Fruit fly (Drosophila melanogaster) whole organism, embryonic: ENCODE data around the gene CG13097.

Source experiments
- Adf1 ChIP-seq: fragments of 200-800 bp; sonication (Bioruptor generic); IDR thresholded peaks from 2 replicates; pipeline ENCODE4 v1.3.6; 2022; ENCODE audit warnings: missing biosample characterization, missing genetic modification characterization
- Blimp-1 ChIP-seq: fragments of 200-800 bp; sonication (Bioruptor generic); optimal IDR thresholded peaks from 3 replicates; lab custom pipeline; 2018; ENCODE audit warnings: missing biosample characterization, missing genetic modification characterization, mild to moderate bottlenecking, moderate library complexity, missing genetic modification reagents
- Bteb2 ChIP-seq: fragments of 200-800 bp; sonication (Bioruptor generic); optimal IDR thresholded peaks from 2 replicates; lab custom pipeline; 2016; ENCODE audit warnings: missing biosample characterization, missing genetic modification characterization
- CG10147 ChIP-seq: fragments of 200-800 bp; sonication (Bioruptor generic); optimal IDR thresholded peaks from 2 replicates; lab custom pipeline; 2019; ENCODE audit warnings: missing biosample characterization, mild to moderate bottlenecking, missing genetic modification characterization, moderate library complexity
- CG1024 ChIP-seq: fragments of 200-800 bp; sonication (Bioruptor generic); IDR thresholded peaks from 2 replicates; pipeline ENCODE4 v1.3.6; 2022; ENCODE audit warnings: missing biosample characterization, missing genetic modification characterization
- CG12769 ChIP-seq: fragments of 200-800 bp; sonication (Bioruptor generic); optimal IDR thresholded peaks from 2 replicates; lab custom pipeline; 2019; ENCODE audit warnings: missing biosample characterization, mild to moderate bottlenecking, missing genetic modification characterization, moderate library complexity
- CG13123 ChIP-seq: fragments of 200-800 bp; sonication (Bioruptor generic); optimal IDR thresholded peaks from 2 replicates; lab custom pipeline; 2016; ENCODE audit warnings: missing biosample characterization, missing genetic modification characterization
- CG14667 ChIP-seq: fragments of 200-800 bp; sonication (Bioruptor generic); IDR thresholded peaks from 2 replicates; pipeline ENCODE4 v1.3.6; 2022; ENCODE audit warnings: missing biosample characterization, missing genetic modification characterization
- CG15073 ChIP-seq: fragments of 200-800 bp; sonication (Bioruptor generic); optimal IDR thresholded peaks from 2 replicates; lab custom pipeline; 2016; ENCODE audit warnings: missing biosample characterization, missing genetic modification characterization
- CG15479 ChIP-seq: fragments of 200-800 bp; sonication (Bioruptor generic); optimal IDR thresholded peaks from 3 replicates; lab custom pipeline; 2019; ENCODE audit warnings: missing biosample characterization, mild to moderate bottlenecking, missing genetic modification characterization, moderate library complexity
- CG1792 ChIP-seq: fragments of 200-800 bp; sonication (Bioruptor generic); optimal IDR thresholded peaks from 2 replicates; lab custom pipeline; 2016; ENCODE audit warnings: missing biosample characterization, missing genetic modification characterization
- CG18599 ChIP-seq: fragments of 200-800 bp; sonication (Bioruptor generic); optimal IDR thresholded peaks from 3 replicates; lab custom pipeline; 2017; ENCODE audit warnings: missing biosample characterization, missing genetic modification characterization, mild to moderate bottlenecking, moderate library complexity, missing genetic modification reagents
- CG2875 ChIP-seq: fragments of 200-800 bp; sonication (Bioruptor generic); optimal IDR thresholded peaks from 2 replicates; lab custom pipeline; 2017; ENCODE audit warnings: missing biosample characterization, mild to moderate bottlenecking, missing genetic modification characterization, missing genetic modification reagents
- CG31224 ChIP-seq: fragments of 200-800 bp; sonication (Bioruptor generic); IDR thresholded peaks from 2 replicates; pipeline ENCODE4 v1.3.6; 2022; ENCODE audit warnings: missing biosample characterization, missing genetic modification characterization
- CG3163 ChIP-seq: fragments of 200-800 bp; sonication (Bioruptor generic); optimal IDR thresholded peaks from 3 replicates; lab custom pipeline; 2016; ENCODE audit warnings: missing biosample characterization, missing genetic modification characterization
- CG32767 ChIP-seq: fragments of 200-800 bp; sonication (Bioruptor generic); IDR thresholded peaks from 2 replicates; pipeline ENCODE4 v1.3.6; 2022; ENCODE audit warnings: missing biosample characterization, missing genetic modification characterization
- CG3281 ChIP-seq: fragments of 200-800 bp; sonication (Bioruptor generic); optimal IDR thresholded peaks from 3 replicates; lab custom pipeline; 2017; ENCODE audit warnings: missing biosample characterization, mild to moderate bottlenecking, missing genetic modification characterization
- CG33213 ChIP-seq: fragments of 200-800 bp; sonication (Bioruptor generic); optimal IDR thresholded peaks from 3 replicates; lab custom pipeline; 2016; ENCODE audit warnings: missing biosample characterization, missing genetic modification characterization
- CG8765 ChIP-seq: fragments of 200-800 bp; sonication (Bioruptor generic); IDR thresholded peaks from 2 replicates; pipeline ENCODE4 v1.3.6; 2022; ENCODE audit warnings: missing biosample characterization, missing genetic modification characterization
- Dll ChIP-seq: fragments of 200-800 bp; sonication (Bioruptor generic); IDR thresholded peaks from 4 replicates; pipeline ENCODE4 v1.3.6; 2022; ENCODE audit warnings: missing biosample characterization, missing genetic modification characterization; ENCODE audit not compliant: partially characterized antibody
- ERR ChIP-seq: fragments of 200-800 bp; sonication (Bioruptor generic); optimal IDR thresholded peaks from 2 replicates; lab custom pipeline; 2016; ENCODE audit warnings: missing biosample characterization, missing genetic modification characterization
- HLH4C ChIP-seq: fragments of 200-800 bp; sonication (Bioruptor generic); IDR thresholded peaks from 3 replicates; pipeline ENCODE4 v1.3.6; 2022; ENCODE audit warnings: missing biosample characterization, missing genetic modification characterization; ENCODE audit not compliant: partially characterized antibody
- MBD-R2 ChIP-seq: fragments of 200-800 bp; sonication (Bioruptor generic); IDR thresholded peaks from 2 replicates; pipeline ENCODE4 v1.3.6; 2022; ENCODE audit warnings: missing biosample characterization, missing genetic modification characterization
- Neu2 ChIP-seq: fragments of 200-800 bp; sonication (Bioruptor generic); optimal IDR thresholded peaks from 3 replicates; lab custom pipeline; 2016; ENCODE audit warnings: missing biosample characterization, missing genetic modification characterization, borderline replicate concordance
- Rfx ChIP-seq: fragments of 200-800 bp; sonication (Bioruptor generic); IDR thresholded peaks from 2 replicates; pipeline ENCODE4 v1.3.6; 2022; ENCODE audit warnings: missing biosample characterization, missing genetic modification characterization
- Side ChIP-seq: fragments of 200-800 bp; sonication (Bioruptor generic); optimal IDR thresholded peaks from 2 replicates; lab custom pipeline; 2016; ENCODE audit warnings: missing biosample characterization, missing genetic modification characterization
- Sry-β ChIP-seq: fragments of 200-800 bp; sonication (Bioruptor generic); optimal IDR thresholded peaks from 2 replicates; lab custom pipeline; 2018; ENCODE audit warnings: missing biosample characterization, mild to moderate bottlenecking, missing genetic modification characterization, moderate library complexity
- Stat92E ChIP-seq, 3 experiments: fragments of >200 bp in 2 of 3; fragments of 200-800 bp in 1 of 3; sonication (Bioruptor generic) in 1 of 3; optimal IDR thresholded peaks; 2 replicates each; lab custom pipeline; 2017 to 2019; ENCODE audit warnings: missing biosample characterization in 3 of 3, missing genetic modification characterization in 3 of 3, mild to moderate bottlenecking in 1 of 3, moderate library complexity in 1 of 3
- Usf ChIP-seq: fragments of 200-800 bp; sonication (Bioruptor generic); optimal IDR thresholded peaks from 2 replicates; lab custom pipeline; 2017; ENCODE audit warnings: missing genotype, missing biosample characterization, missing genetic modification characterization
- bbx ChIP-seq: fragments of 200-800 bp; sonication (Bioruptor generic); IDR thresholded peaks from 2 replicates; pipeline ENCODE4 v1.3.6; 2022; ENCODE audit warnings: missing biosample characterization, missing genetic modification characterization; ENCODE audit not compliant: partially characterized antibody
- chm ChIP-seq: fragments of 200-800 bp; sonication (Bioruptor generic); IDR thresholded peaks from 2 replicates; pipeline ENCODE4 v1.3.6; 2022; ENCODE audit warnings: missing biosample characterization, missing genetic modification characterization
- crc ChIP-seq: fragments of 200-800 bp; sonication (Bioruptor generic); optimal IDR thresholded peaks from 2 replicates; lab custom pipeline; 2016; ENCODE audit warnings: missing biosample characterization, missing genetic modification characterization
- cwo ChIP-seq: fragments of 200-800 bp; sonication (Bioruptor generic); optimal IDR thresholded peaks from 3 replicates; lab custom pipeline; 2017; ENCODE audit warnings: missing biosample characterization, missing genetic modification characterization, mild to moderate bottlenecking, moderate library complexity, missing genetic modification reagents
- da ChIP-seq: fragments of 200-800 bp; sonication (Bioruptor generic); optimal IDR thresholded peaks from 2 replicates; lab custom pipeline; 2016; ENCODE audit warnings: missing biosample characterization, missing genetic modification characterization
- esg ChIP-seq: fragments of 200-800 bp; sonication (Bioruptor generic); conservative IDR thresholded peaks from 2 replicates; pipeline ENCODE4 v1.3.6; 2022; ENCODE audit warnings: missing biosample characterization, missing genetic modification characterization
- fd64A ChIP-seq: fragments of 200-800 bp; sonication (Bioruptor generic); optimal IDR thresholded peaks from 3 replicates; lab custom pipeline; 2018; ENCODE audit warnings: missing biosample characterization, mild to moderate bottlenecking, missing genetic modification characterization
- fd96Cb ChIP-seq: fragments of 200-800 bp; sonication (Bioruptor generic); optimal IDR thresholded peaks from 2 replicates; lab custom pipeline; 2018; ENCODE audit warnings: missing biosample characterization, mild to moderate bottlenecking, missing genetic modification characterization, moderate library complexity
- gt ChIP-seq: fragments of 200-800 bp; sonication (Bioruptor generic); IDR thresholded peaks from 2 replicates; pipeline ENCODE4 v1.3.6; 2022; ENCODE audit warnings: missing biosample characterization, missing genetic modification characterization
- jing ChIP-seq: fragments of 200-800 bp; sonication (Bioruptor generic); optimal IDR thresholded peaks from 2 replicates; lab custom pipeline; 2018; ENCODE audit warnings: missing biosample characterization, mild to moderate bottlenecking, missing genetic modification characterization
- ken ChIP-seq: fragments of 200-800 bp; sonication (Bioruptor generic); IDR thresholded peaks from 3 replicates; pipeline ENCODE4 v1.3.6; 2022; ENCODE audit warnings: missing biosample characterization, missing genetic modification characterization
- lbe ChIP-seq: fragments of 200-800 bp; sonication (Bioruptor generic); optimal IDR thresholded peaks from 2 replicates; lab custom pipeline; 2016; ENCODE audit warnings: missing biosample characterization, mild to moderate bottlenecking, missing genetic modification characterization
- lmd ChIP-seq: fragments of 200-800 bp; sonication (Bioruptor generic); IDR thresholded peaks from 2 replicates; pipeline ENCODE4 v1.3.6; 2022; ENCODE audit warnings: missing biosample characterization, missing genetic modification characterization
- nerfin-1 ChIP-seq: fragments of 200-800 bp; sonication (Bioruptor generic); optimal IDR thresholded peaks from 3 replicates; lab custom pipeline; 2019; ENCODE audit warnings: missing biosample characterization, mild to moderate bottlenecking, missing genetic modification characterization, moderate library complexity
- pho ChIP-seq: fragments of 200-800 bp; sonication (Bioruptor generic); optimal IDR thresholded peaks from 2 replicates; lab custom pipeline; 2016; ENCODE audit warnings: missing biosample characterization, missing genetic modification characterization
- ranshi ChIP-seq: fragments of 200-800 bp; sonication (Bioruptor generic); IDR thresholded peaks from 2 replicates; pipeline ENCODE4 v1.3.6; 2022; ENCODE audit warnings: missing biosample characterization, missing genetic modification characterization
- rib ChIP-seq: fragments of 200-800 bp; sonication (Bioruptor generic); IDR thresholded peaks from 2 replicates; pipeline ENCODE4 v1.3.6; 2022; ENCODE audit warnings: missing biosample characterization, missing genetic modification characterization
- ro ChIP-seq: fragments of 200-800 bp; sonication (Bioruptor generic); IDR thresholded peaks from 2 replicates; pipeline ENCODE4 v1.3.6; 2022; ENCODE audit warnings: missing biosample characterization, missing genetic modification characterization
- shn ChIP-seq: fragments of 200-800 bp; sonication (Bioruptor generic); optimal IDR thresholded peaks from 3 replicates; lab custom pipeline; 2016; ENCODE audit warnings: missing biosample characterization, missing genetic modification characterization
- sim ChIP-seq: fragments of 200-800 bp; sonication (Bioruptor generic); IDR thresholded peaks from 2 replicates; pipeline ENCODE4 v1.3.6; 2022; ENCODE audit warnings: missing biosample characterization, missing genetic modification characterization
- tap ChIP-seq: fragments of 200-800 bp; optimal IDR thresholded peaks from 3 replicates; lab custom pipeline; 2019; ENCODE audit warnings: missing biosample characterization, mild to moderate bottlenecking, missing genetic modification characterization, moderate library complexity
- tio ChIP-seq: fragments of 200-800 bp; sonication (Bioruptor generic); optimal IDR thresholded peaks from 2 replicates; lab custom pipeline; 2017; ENCODE audit warnings: missing biosample characterization, missing genetic modification characterization, inconsistent platforms
- vfl ChIP-seq: fragments of 200-800 bp; sonication (Bioruptor generic); optimal IDR thresholded peaks from 2 replicates; lab custom pipeline; 2016; ENCODE audit warnings: missing biosample characterization, missing genetic modification characterization

Gene CG13097

dm6 chr2L:8477971-8478370 lies 36.7 kb downstream of the CG13097 start (continued):
- TF ChIP-seq pho (peak; percentile 30), CG33213 (peak; percentile 46), chm (GFP tag; lab: Robert Waterston, UW) (no peak), lmd (GFP tag; lab: Robert Waterston, UW) (no peak), bbx (peak; percentile 52; the same call in 1 of the 2 replicates), Neu2 (no peak), fd96Cb (tag; lab: Kevin White, UChicago) (no peak), Sry-β (GFP tag; lab: Kevin White, UChicago) (no peak), CG10147 (GFP tag; lab: Kevin White, UChicago) (no peak), CG1792 (GFP tag; lab: Kevin White, UChicago) (no peak), Usf (GFP tag; lab: Kevin White, UChicago) (no peak), da (GFP tag; lab: Kevin White, UChicago) (no peak), CG31224 (GFP tag; lab: Robert Waterston, UW) (no peak), Dll (GFP tag; lab: Robert Waterston, UW) (peak; percentile 19; the same call in 1 of the 4 replicates), tio (no peak), Blimp-1 (GFP tag; lab: Kevin White, UChicago) (no peak), HLH4C (GFP tag; lab: Robert Waterston, UW) (peak; percentile 49; the same call in 1 of the 3 replicates), CG14667 (GFP tag; lab: Robert Waterston, UW) (no peak), fd64A (GFP tag; lab: Kevin White, UChicago) (no peak), Rfx (GFP tag; lab: Robert Waterston, UW) (no peak; the same call in 1 of the 2 replicates), ERR (no peak), CG32767 (GFP tag; lab: Robert Waterston, UW) (no peak), lbe (no peak), vfl (GFP tag; lab: Kevin White, UChicago) (no peak), CG2875 (GFP tag; lab: Kevin White, UChicago) (no peak), sim (GFP tag; lab: Robert Waterston, UW) (no peak), rib (GFP tag; lab: Robert Waterston, UW) (no peak), crc (no peak), tap (tag; lab: Kevin White, UChicago) (no peak), ro (no peak), jing (GFP tag; lab: Kevin White, UChicago) (no peak), ranshi (GFP tag; lab: Robert Waterston, UW) (no peak), CG12769 (tag; lab: Kevin White, UChicago) (no peak), CG1024 (GFP tag; lab: Robert Waterston, UW) (no peak), CG15073 (GFP tag; lab: Kevin White, UChicago) (no peak), CG18599 (no peak), Side (GFP tag; lab: Kevin White, UChicago) (no peak), Adf1 (GFP tag; lab: Robert Waterston, UW) (no peak), Bteb2 (no peak), CG3163 (peak; percentile 2), shn (GFP tag; lab: Kevin White, UChicago) (no peak), CG8765 (GFP tag; lab: Robert Waterston, UW) (no peak), nerfin-1 (tag; lab: Kevin White, UChicago) (no peak), gt (GFP tag; lab: Robert Waterston, UW) (no peak), CG13123 (no peak), esg (no peak), MBD-R2 (GFP tag; lab: Robert Waterston, UW) (no peak), ken (GFP tag; lab: Robert Waterston, UW) (no peak), cwo (no peak), CG15479 (GFP tag; lab: Kevin White, UChicago) (peak; percentile 88), Stat92E (GFP tag; optimal IDR thresholded peaks at IDR 0.05; lab: Kevin White, UChicago) (no peak), CG3281 (no peak)
